Worm (Caenorhabditis elegans) whole organism, early embryonic: ENCODE data around the gene T01D3.6.

Source experiments
- F13C5.2 ChIP-seq: sonication (generic microtip); optimal IDR thresholded peaks from 2 replicates; lab custom pipeline; 2017; ENCODE audit warnings: mild to moderate bottlenecking, missing genetic modification characterization, inconsistent platforms, missing compliant biosample characterization
- aly-1 ChIP-seq: sonication (generic microtip); optimal IDR thresholded peaks from 2 replicates; lab custom pipeline; 2016; ENCODE audit warnings: missing genetic modification characterization, missing compliant biosample characterization
- ama-1 ChIP-seq: fragments of 150-350 bp; optimal IDR thresholded peaks from 2 replicates; lab custom pipeline; 2014
- ceh-13 ChIP-seq: fragments of 200-800 bp; sonication (Bioruptor generic); optimal IDR thresholded peaks from 2 replicates; lab custom pipeline; 2018; ENCODE audit warnings: mild to moderate bottlenecking, missing genetic modification characterization, missing compliant biosample characterization
- ceh-36 ChIP-seq: sonication (generic microtip); optimal IDR thresholded peaks from 2 replicates; lab custom pipeline; 2016; ENCODE audit warnings: missing genetic modification characterization, inconsistent platforms, missing compliant biosample characterization
- flt-1 ChIP-seq: fragments of 200-800 bp; sonication (Bioruptor generic); IDR thresholded peaks from 2 replicates; pipeline ENCODE4 v1.3.6; 2022; ENCODE audit warnings: missing genetic modification characterization, missing compliant biosample characterization
- hmbx-1 ChIP-seq: sonication (generic microtip); optimal IDR thresholded peaks from 2 replicates; lab custom pipeline; 2016; ENCODE audit warnings: mild to moderate bottlenecking, missing genetic modification characterization, missing compliant biosample characterization
- hmg-4 ChIP-seq: fragments of 200-800 bp; sonication (Bioruptor generic); optimal IDR thresholded peaks from 2 replicates; lab custom pipeline; 2018; ENCODE audit warnings: mild to moderate bottlenecking, missing genetic modification characterization, missing compliant biosample characterization
- hnd-1 ChIP-seq: sonication (generic microtip); optimal IDR thresholded peaks from 2 replicates; lab custom pipeline; 2016; ENCODE audit warnings: missing genetic modification characterization, missing compliant biosample characterization
- pes-1 ChIP-seq: fragments of 200-800 bp; sonication (Bioruptor generic); IDR thresholded peaks from 2 replicates; pipeline ENCODE4 v1.3.6; 2022; ENCODE audit warnings: missing genetic modification reagents, missing genetic modification characterization, missing compliant biosample characterization
- scrt-1 ChIP-seq: fragments of 200-800 bp; sonication (Bioruptor generic); IDR thresholded peaks from 2 replicates; pipeline ENCODE4 v1.3.6; 2022; ENCODE audit warnings: missing genetic modification characterization, missing compliant biosample characterization
- sea-1 ChIP-seq: fragments of 200-800 bp; sonication (Bioruptor generic); conservative IDR thresholded peaks from 2 replicates; pipeline ENCODE4 v1.3.6; 2022; ENCODE audit warnings: missing genetic modification characterization, missing compliant biosample characterization
- tbx-11 ChIP-seq: fragments of 200-800 bp; sonication (Bioruptor generic); IDR thresholded peaks from 2 replicates; pipeline ENCODE4 v1.3.6; 2022; ENCODE audit warnings: missing genetic modification characterization, missing compliant biosample characterization
- tbx-37 ChIP-seq: fragments of 200-800 bp; sonication (Bioruptor generic); conservative IDR thresholded peaks from 2 replicates; pipeline ENCODE4 v1.3.6; 2022; ENCODE audit warnings: missing genetic modification reagents, missing genetic modification characterization, missing compliant biosample characterization

DNA sequence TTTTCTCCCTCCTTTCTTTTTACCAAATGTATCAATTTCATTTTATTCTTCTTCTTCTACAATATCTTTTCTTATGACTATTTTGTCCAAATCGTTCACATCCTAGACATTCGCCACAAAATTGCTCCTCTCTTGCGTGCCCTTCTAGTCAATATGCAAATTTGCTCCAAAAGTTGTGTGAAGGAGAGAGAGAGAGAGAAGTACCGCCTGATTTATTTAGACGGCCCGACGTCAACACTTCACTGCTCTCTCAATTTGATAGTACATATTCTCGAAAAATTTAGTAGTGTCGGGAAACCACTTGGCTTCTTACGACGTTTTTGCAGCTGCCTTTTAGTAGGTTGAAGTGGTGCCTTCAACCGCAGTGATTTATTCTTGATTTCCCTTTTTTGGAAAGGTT is 30.1 kb upstream of the T01D3.6 start:
- TF ChIP-seq tbx-11 (GFP tag; lab: Robert Waterston, UW) (no peak), hmbx-1 (tag; lab: Kevin White, UChicago) (no peak), hnd-1 (tag; lab: Kevin White, UChicago) (no peak), hmg-4 (GFP tag; lab: Kevin White, UChicago) (no peak), F13C5.2 (tag; lab: Kevin White, UChicago) (no peak), ceh-36 (tag; lab: Kevin White, UChicago) (no peak), ceh-13 (GFP tag; lab: Kevin White, UChicago) (no peak), ama-1 (lab: Kevin White, UChicago) (no peak), sea-1 (no peak), flt-1 (GFP tag; lab: Robert Waterston, UW) (no peak), scrt-1 (no peak), aly-1 (tag; lab: Kevin White, UChicago) (no peak), pes-1 (GFP tag; lab: Robert Waterston, UW) (no peak), tbx-37 (no peak)
